Fruit fly (Drosophila melanogaster) Kc167 (cell line): ENCODE results near the gene Klp31E.

ENCODE experiments used
- Myc ChIP-seq: fragments of >200 bp; optimal IDR thresholded peaks from 2 replicates; lab custom pipeline; 2017; ENCODE audit warnings: missing external identifiers
- Sin3A ChIP-seq: fragments of >200 bp; optimal IDR thresholded peaks from 2 replicates; lab custom pipeline; 2018; ENCODE audit warnings: missing external identifiers
- h ChIP-seq: fragments of >200 bp; optimal IDR thresholded peaks from 3 replicates; lab custom pipeline; 2018; ENCODE audit warnings: missing external identifiers
- psq ChIP-seq: fragments of >200 bp; optimal IDR thresholded peaks from 2 replicates; lab custom pipeline; 2017; ENCODE audit warnings: missing external identifiers
- ttk ChIP-seq: sonication (Bioruptor generic); optimal IDR thresholded peaks from 2 replicates; lab custom pipeline; 2017; ENCODE audit warnings: missing external identifiers

- TF ChIP-seq ttk (lab: Kevin White, UChicago) (no peak), Sin3A (lab: Kevin White, UChicago) (no peak), h (lab: Kevin White, UChicago) (no peak), psq (lab: Kevin White, UChicago) (no peak), Myc (lab: Kevin White, UChicago) (no peak)
Observed at dm6 chr2L:10372297-10372696, 41.5 kb upstream of the Klp31E start.
